Worm (Caenorhabditis elegans) whole organism, L2 larva: Measurements from ENCODE around the gene C35D10.6.

Source experiments
- Y55F3AM.14 ChIP-seq: fragments of 200-800 bp; sonication (Bioruptor generic); optimal IDR thresholded peaks from 2 replicates; lab custom pipeline; 2018; ENCODE audit warnings: mild to moderate bottlenecking, missing genetic modification characterization, missing compliant biosample characterization
- alr-1 ChIP-seq: fragments of 150-350 bp; optimal IDR thresholded peaks from 2 replicates; lab custom pipeline; 2014; ENCODE audit warnings: missing biosample characterization, missing genetic modification characterization
- aly-2 ChIP-seq: fragments of 150-350 bp; optimal IDR thresholded peaks from 2 replicates; lab custom pipeline; 2014; ENCODE audit warnings: missing biosample characterization, missing genetic modification characterization
- blmp-1 ChIP-seq: sonication (generic microtip); optimal IDR thresholded peaks from 2 replicates; lab custom pipeline; 2017; ENCODE audit warnings: missing genetic modification characterization, mild to moderate bottlenecking, missing compliant biosample characterization, antibody characterized with exemption, moderate library complexity; ENCODE audit not compliant: insufficient read depth
- egl-27 ChIP-seq: sonication (generic microtip); optimal IDR thresholded peaks from 3 replicates; lab custom pipeline; 2017; ENCODE audit warnings: missing biosample characterization, missing genetic modification reagents, missing genetic modification characterization
- fos-1 ChIP-seq: fragments of 150-350 bp; optimal IDR thresholded peaks from 2 replicates; lab custom pipeline; 2014; ENCODE audit warnings: missing biosample characterization, missing genetic modification characterization
- gmeb-1 ChIP-seq: fragments of 150-350 bp; optimal IDR thresholded peaks from 2 replicates; lab custom pipeline; 2014; ENCODE audit warnings: missing biosample characterization, missing genetic modification characterization
- lin-11 ChIP-seq: fragments of 150-350 bp; sonication (generic microtip); optimal IDR thresholded peaks from 2 replicates; lab custom pipeline; 2014; ENCODE audit warnings: missing biosample characterization, missing genetic modification characterization, inconsistent platforms, mixed read lengths
- lin-13 ChIP-seq: fragments of 150-350 bp; optimal IDR thresholded peaks from 2 replicates; lab custom pipeline; 2014; ENCODE audit warnings: missing biosample characterization, missing genetic modification reagents, missing genetic modification characterization
- lin-39 ChIP-seq: fragments of 150-350 bp; optimal IDR thresholded peaks from 2 replicates; lab custom pipeline; 2014; ENCODE audit warnings: missing biosample characterization, missing genetic modification reagents, missing genetic modification characterization
- nhr-10 ChIP-seq: sonication (generic microtip); optimal IDR thresholded peaks from 2 replicates; lab custom pipeline; 2017; ENCODE audit warnings: missing biosample characterization, missing genetic modification characterization
- nhr-12 ChIP-seq: fragments of 150-350 bp; optimal IDR thresholded peaks from 2 replicates; lab custom pipeline; 2014; ENCODE audit warnings: missing biosample characterization, missing genetic modification characterization
- nhr-25 ChIP-seq: fragments of 150-350 bp; sonication (generic microtip); optimal IDR thresholded peaks from 3 replicates; lab custom pipeline; 2014; ENCODE audit warnings: missing biosample characterization, missing genetic modification characterization
- nhr-77 ChIP-seq: fragments of 150-350 bp; optimal IDR thresholded peaks from 2 replicates; lab custom pipeline; 2014; ENCODE audit warnings: missing biosample characterization, missing genetic modification characterization
- sem-4 ChIP-seq: fragments of 150-350 bp; optimal IDR thresholded peaks from 2 replicates; lab custom pipeline; 2014; ENCODE audit warnings: missing biosample characterization, missing genetic modification reagents, missing genetic modification characterization
- unc-55 ChIP-seq: fragments of 150-350 bp; sonication (generic microtip); optimal IDR thresholded peaks from 3 replicates; lab custom pipeline; 2014; ENCODE audit warnings: missing biosample characterization, missing genetic modification reagents, missing genetic modification characterization

Gene C35D10.6

ce11 chrIII:4906365-4906764, 47.2 kb downstream of the C35D10.6 start:
- TF ChIP-seq fos-1 (tag; lab: Kevin White, UChicago) (peak; percentile 99), Y55F3AM.14 (no peak), gmeb-1 (tag; lab: Kevin White, UChicago) (peak; percentile 20)

- no peak for TF ChIP-seq nhr-25 (tag; lab: Kevin White, UChicago)
- TF ChIP-seq blmp-1: no peak
- TF ChIP-seq nhr-10: no peak
- TF ChIP-seq egl-27 (tag; lab: Kevin White, UChicago): no peak
- no peak for TF ChIP-seq alr-1 (tag; lab: Kevin White, UChicago)
- TF ChIP-seq unc-55 (GFP tag; lab: Kevin White, UChicago): no peak
- no peak for TF ChIP-seq aly-2 (tag; lab: Kevin White, UChicago)
- no peak for TF ChIP-seq nhr-12 (tag; lab: Kevin White, UChicago)
- TF ChIP-seq lin-39: no peak
- no peak for TF ChIP-seq lin-11 (tag; lab: Kevin White, UChicago)
- TF ChIP-seq lin-13 (GFP tag; lab: Kevin White, UChicago): no peak
- TF ChIP-seq nhr-77 (tag; lab: Kevin White, UChicago): no peak
- no peak for TF ChIP-seq sem-4 (tag; lab: Kevin White, UChicago)
Measured at ce11 chrIII:4906896-4907295, 47.8 kb downstream of the C35D10.6 start, which contains the start of gene rom-1. rom-1 (plus strand) TSS chrIII:4907196.

- TF ChIP-seq lin-13 (GFP tag; lab: Kevin White, UChicago): no peak
- no peak for TF ChIP-seq unc-55 (GFP tag; lab: Kevin White, UChicago)
- no peak for TF ChIP-seq nhr-77 (tag; lab: Kevin White, UChicago)
Measured at ce11 chrIII:4909938-4910337, 50.8 kb downstream of the C35D10.6 start, which contains the start of gene F26F4.12. F26F4.12 (minus strand) TSS chrIII:4910038.
